Worm (Caenorhabditis elegans): ENCODE measurements around the gene T14B4.20.

The T14B4.20 gene

DNA sequence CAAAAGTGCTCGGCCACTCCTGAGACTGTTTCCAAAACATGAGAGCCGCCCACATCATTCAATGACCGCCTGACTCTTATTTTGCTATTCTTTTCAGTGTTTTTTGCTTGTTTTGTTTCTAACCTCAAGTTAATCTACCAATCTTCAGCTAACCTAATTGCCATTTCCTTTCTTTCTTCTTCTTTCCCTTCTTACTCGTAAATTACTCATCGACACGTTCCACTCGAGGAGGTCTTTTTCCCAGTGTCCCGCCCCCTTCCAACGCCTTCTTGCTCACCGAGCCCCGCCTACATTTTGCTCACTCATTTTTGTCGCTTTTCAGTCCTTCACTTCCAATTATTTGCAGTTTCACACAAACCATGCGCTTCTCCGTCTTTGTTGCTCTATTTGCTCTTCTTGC, 48.0 kb downstream of the T14B4.20 start, which contains the start of gene nlp-50:
Gene nlp-50, plus strand, starts transcription at position 301 of the 400 bp plus-strand sequence.
- TF ChIP-seq B0336.3 (GFP tag; IDR thresholded peaks at IDR 0.05) (no peak), K12H6.12 (tag; optimal IDR thresholded peaks at IDR 0.05) (no peak), die-1 (tag; optimal IDR thresholded peaks at IDR 0.05) (no peak)
